Worm (Caenorhabditis elegans): ENCODE measurements around the gene lmd-5.

lmd-5 gene

DNA sequence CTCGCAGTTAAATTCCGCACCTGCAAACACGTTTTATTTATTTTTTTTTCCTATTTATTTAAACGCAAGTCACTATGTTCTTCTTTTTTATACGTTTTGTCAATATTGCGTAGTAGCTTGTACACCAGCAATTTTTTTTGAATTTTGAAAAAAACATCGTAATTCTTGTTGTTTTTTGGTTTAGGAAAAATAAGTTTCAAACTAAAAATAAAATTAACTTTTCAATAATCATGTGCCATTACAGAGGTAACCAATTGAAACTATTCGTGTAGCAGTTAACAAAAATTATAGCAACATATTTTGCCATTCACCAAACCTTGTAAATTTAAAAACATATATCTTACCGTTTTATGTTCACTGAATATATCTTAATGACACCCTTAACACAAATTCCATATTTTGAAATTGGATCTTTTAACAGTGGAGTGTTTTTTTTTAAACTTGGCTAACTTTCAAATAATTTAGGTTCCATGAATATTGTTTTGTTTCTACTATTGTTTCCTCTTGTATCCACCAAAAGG is at the start of gene lmd-5:
TSS of gene lmd-5 (plus strand) at position 471 of the 521 bp plus-strand sequence.
- TF ChIP-seq sem-2 (GFP tag; optimal IDR thresholded peaks at IDR 0.05) (no peak), nhr-76 (tag; optimal IDR thresholded peaks at IDR 0.05) (no peak), blmp-1 (tag; optimal IDR thresholded peaks at IDR 0.05) (no peak), mls-2 (tag; optimal IDR thresholded peaks at IDR 0.05) (no peak), M03D4.4 (tag; optimal IDR thresholded peaks at IDR 0.05) (no peak), sptf-1 (tag; optimal IDR thresholded peaks at IDR 0.05) (no peak), ztf-11 (tag; optimal IDR thresholded peaks at IDR 0.05) (no peak), hlh-1 (tag; optimal IDR thresholded peaks at IDR 0.05) (no peak), ces-1 (GFP tag; optimal IDR thresholded peaks at IDR 0.05) (no peak), elt-3 (tag; optimal IDR thresholded peaks at IDR 0.05) (no peak), nhr-237 (tag; optimal IDR thresholded peaks at IDR 0.05) (no peak), ceh-39 (tag; optimal IDR thresholded peaks at IDR 0.05) (no peak), cnd-1 (tag; optimal IDR thresholded peaks at IDR 0.05) (no peak)

DNA sequence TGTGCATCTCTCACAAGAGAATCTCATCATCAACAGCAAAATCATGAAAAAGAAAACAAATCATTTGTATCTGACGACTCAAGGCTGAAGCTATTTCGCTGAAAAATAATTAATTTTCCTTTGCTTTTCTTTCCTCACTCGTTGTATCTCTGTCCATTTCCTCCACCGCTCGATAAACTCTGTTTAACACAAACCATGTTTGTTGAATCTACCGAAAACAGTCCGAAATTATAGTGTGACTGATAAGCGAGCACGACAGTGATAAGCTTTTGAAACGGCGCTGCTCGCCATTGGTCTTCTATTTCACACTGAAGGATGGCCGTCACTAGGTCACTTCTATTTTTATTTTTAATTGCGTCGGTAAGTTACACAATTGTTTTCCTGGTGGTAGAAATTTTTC is 47.8 kb upstream of the lmd-5 start, which contains the start of gene npa-1:
TSS of gene npa-1 (plus strand) at position 142 of the 400 bp plus-strand sequence.
- TF ChIP-seq elt-3 (tag; optimal IDR thresholded peaks at IDR 0.05) (no peak), unc-120 (tag; optimal IDR thresholded peaks at IDR 0.05; ENCODE audit: poor library complexity, severe bottlenecking) (no peak), unc-39 (tag; optimal IDR thresholded peaks at IDR 0.05) (no peak), nhr-76 (tag; optimal IDR thresholded peaks at IDR 0.05) (no peak), lin-13 (tag; optimal IDR thresholded peaks at IDR 0.05) (no peak), pha-4 (tag; optimal IDR thresholded peaks at IDR 0.05) (no peak), cnd-1 (tag; optimal IDR thresholded peaks at IDR 0.05) (no peak), sem-2 (GFP tag; optimal IDR thresholded peaks at IDR 0.05) (no peak), nhr-237 (tag; optimal IDR thresholded peaks at IDR 0.05) (no peak), M03D4.4 (tag; optimal IDR thresholded peaks at IDR 0.05) (no peak)

ce11 chrV:7076161-7076560 is 47.3 kb upstream of the lmd-5 start:
- TF ChIP-seq ces-1 (GFP tag; optimal IDR thresholded peaks at IDR 0.05) (no peak), mls-2 (tag; optimal IDR thresholded peaks at IDR 0.05) (no peak), nhr-76 (tag; optimal IDR thresholded peaks at IDR 0.05) (no peak), lin-32 (GFP tag; optimal IDR thresholded peaks at IDR 0.05) (no peak), unc-62 (GFP tag; optimal IDR thresholded peaks at IDR 0.05) (no peak), ceh-43 (GFP tag; optimal IDR thresholded peaks at IDR 0.05) (no peak), mab-5 (tag; optimal IDR thresholded peaks at IDR 0.05) (no peak), ceh-83 (GFP tag; optimal IDR thresholded peaks at IDR 0.05) (no peak), sem-2 (GFP tag; optimal IDR thresholded peaks at IDR 0.05) (no peak), ham-2 (GFP tag; optimal IDR thresholded peaks at IDR 0.05) (no peak), elt-1 (tag; optimal IDR thresholded peaks at IDR 0.05; ENCODE audit: borderline replicate concordance, insufficient read depth) (no peak)

DNA sequence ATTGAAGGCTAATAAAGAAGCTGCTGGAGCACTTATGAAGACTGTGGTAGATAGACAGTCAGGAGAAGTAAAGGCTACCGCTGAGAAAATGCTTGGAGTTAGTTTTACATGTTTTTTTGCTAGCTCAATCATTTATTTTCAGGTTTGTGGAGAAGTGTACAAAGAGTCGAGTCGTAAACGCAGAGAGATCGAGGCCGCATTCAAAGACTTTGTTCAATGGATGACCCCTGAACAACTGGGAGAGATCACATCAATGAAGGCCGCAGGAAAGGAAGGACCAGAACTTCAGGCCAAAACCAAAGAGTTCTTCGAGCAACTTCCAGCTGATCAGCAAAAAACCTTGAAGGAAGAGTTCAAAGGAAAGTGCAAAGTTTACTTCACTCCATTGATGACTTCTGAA is 44.7 kb upstream of the lmd-5 start:
- TF ChIP-seq blmp-1 (tag; optimal IDR thresholded peaks at IDR 0.05) = no peak
- no peak for TF ChIP-seq nhr-237 (tag; optimal IDR thresholded peaks at IDR 0.05)
- TF ChIP-seq cnd-1 (tag; optimal IDR thresholded peaks at IDR 0.05) = no peak
- TF ChIP-seq ceh-39 (tag; optimal IDR thresholded peaks at IDR 0.05) = no peak
- no peak for TF ChIP-seq pha-4 (tag; optimal IDR thresholded peaks at IDR 0.05)
- TF ChIP-seq ham-2 (GFP tag; optimal IDR thresholded peaks at IDR 0.05) = no peak
- no peak for TF ChIP-seq nhr-76 (tag; optimal IDR thresholded peaks at IDR 0.05)
- TF ChIP-seq sem-2 (GFP tag; optimal IDR thresholded peaks at IDR 0.05) = no peak
- TF ChIP-seq sptf-1 (tag; optimal IDR thresholded peaks at IDR 0.05) = no peak
- no peak for TF ChIP-seq elt-3 (tag; optimal IDR thresholded peaks at IDR 0.05)
- no peak for TF ChIP-seq nhr-12 (tag; optimal IDR thresholded peaks at IDR 0.05)
- TF ChIP-seq lin-32 (GFP tag; optimal IDR thresholded peaks at IDR 0.05) = no peak
- no peak for TF ChIP-seq mab-5 (tag; optimal IDR thresholded peaks at IDR 0.05)
- TF ChIP-seq elt-1 (tag; optimal IDR thresholded peaks at IDR 0.05; ENCODE audit: borderline replicate concordance, insufficient read depth) = no peak
- TF ChIP-seq flh-1 (GFP tag; optimal IDR thresholded peaks at IDR 0.05) = no peak

- TF ChIP-seq zip-8 (tag; optimal IDR thresholded peaks at IDR 0.05) (no peak), bed-3 (GFP tag; optimal IDR thresholded peaks at IDR 0.05) (no peak), nhr-76 (tag; optimal IDR thresholded peaks at IDR 0.05) (no peak), pha-4 (tag; optimal IDR thresholded peaks at IDR 0.05) (no peak), mls-2 (tag; optimal IDR thresholded peaks at IDR 0.05) (no peak), nhr-2 (tag; optimal IDR thresholded peaks at IDR 0.05) (no peak), cnd-1 (tag; optimal IDR thresholded peaks at IDR 0.05) (no peak), elt-3 (tag; optimal IDR thresholded peaks at IDR 0.05) (no peak), ces-1 (GFP tag; optimal IDR thresholded peaks at IDR 0.05) (no peak), snpc-4 (tag; optimal IDR thresholded peaks at IDR 0.05) (no peak), blmp-1 (tag; optimal IDR thresholded peaks at IDR 0.05) (no peak), nhr-28 (tag; optimal IDR thresholded peaks at IDR 0.05) (no peak), sem-2 (GFP tag; optimal IDR thresholded peaks at IDR 0.05) (no peak), ceh-39 (tag; optimal IDR thresholded peaks at IDR 0.05) (no peak), nhr-237 (tag; optimal IDR thresholded peaks at IDR 0.05) (no peak), ztf-11 (tag; optimal IDR thresholded peaks at IDR 0.05) (no peak), flh-1 (GFP tag; optimal IDR thresholded peaks at IDR 0.05) (no peak), drap-1 (GFP tag; optimal IDR thresholded peaks at IDR 0.05) (no peak), nhr-12 (tag; optimal IDR thresholded peaks at IDR 0.05) (no peak), unc-39 (tag; optimal IDR thresholded peaks at IDR 0.05) (no peak)
Measured at ce11 chrV:7079388-7079787, 44.1 kb upstream of the lmd-5 start.
